Worm (Caenorhabditis elegans) whole organism, L1 larva: Measurements from ENCODE around the gene F44E2.10.
A peak's percentile ranks its signal among the peaks of the same experiment; 100 is the strongest.

Experiments
- C34B4.2 ChIP-seq: sonication (generic microtip); optimal IDR thresholded peaks from 2 replicates; lab custom pipeline; 2017; ENCODE audit warnings: mild to moderate bottlenecking, missing genetic modification characterization, missing compliant biosample characterization
- Y116A8C.19 ChIP-seq: sonication (generic microtip); optimal IDR thresholded peaks from 2 replicates; lab custom pipeline; 2016; ENCODE audit warnings: missing compliant biosample characterization, missing genetic modification characterization, borderline replicate concordance
- alr-1 ChIP-seq: fragments of 200-800 bp; sonication (Bioruptor generic); optimal IDR thresholded peaks from 2 replicates; lab custom pipeline; 2018; ENCODE audit warnings: borderline replicate concordance, mild to moderate bottlenecking, missing genetic modification characterization, missing compliant biosample characterization
- blmp-1 ChIP-seq: fragments of 150-350 bp; optimal IDR thresholded peaks from 2 replicates; lab custom pipeline; 2014; ENCODE audit warnings: missing biosample characterization, missing genetic modification characterization
- ceh-8 ChIP-seq: fragments of 200-800 bp; sonication (Bioruptor generic); optimal IDR thresholded peaks from 2 replicates; lab custom pipeline; 2018; ENCODE audit warnings: mild to moderate bottlenecking, missing genetic modification characterization, moderate library complexity, missing compliant biosample characterization
- ceh-82 ChIP-seq, 3 experiments: fragments of 150-350 bp in 1 of 3; sonication (generic microtip) in 2 of 3; optimal IDR thresholded peaks; 2 replicates each; lab custom pipeline; 2014 to 2017; ENCODE audit warnings: missing biosample characterization in 3 of 3, missing genetic modification characterization in 3 of 3
- ceh-88 ChIP-seq: fragments of 200-800 bp; sonication (Bioruptor generic); IDR thresholded peaks from 2 replicates; pipeline ENCODE4 v1.3.6; 2022; ENCODE audit warnings: missing genetic modification characterization, missing compliant biosample characterization
- ceh-90 ChIP-seq: sonication (generic microtip); optimal IDR thresholded peaks from 2 replicates; lab custom pipeline; 2016; ENCODE audit warnings: missing genetic modification characterization, missing compliant biosample characterization
- ces-1 ChIP-seq: fragments of 150-350 bp; optimal IDR thresholded peaks from 2 replicates; lab custom pipeline; 2014; ENCODE audit warnings: missing biosample characterization, missing genetic modification reagents, missing genetic modification characterization
- dpl-1 ChIP-seq, 3 experiments: fragments of 150-350 bp in 2 of 3; sonication (generic microtip) in 1 of 3; optimal IDR thresholded peaks; 2 replicates each; lab custom pipeline; 2014 to 2017; ENCODE audit warnings: missing biosample characterization in 3 of 3, missing genetic modification characterization in 3 of 3, missing genetic modification reagents in 3 of 3
- efl-1 ChIP-seq, 4 experiments: fragments of 150-350 bp; optimal IDR thresholded peaks in 3 of 4; peaks in 1 of 4; 1 replicate in 1 of 4; 2 replicates in 3 of 4; lab custom pipeline; 2014; ENCODE audit warnings: missing biosample characterization in 2 of 4, missing genetic modification characterization in 2 of 4, missing genetic modification reagents in 2 of 4
- efl-3 ChIP-seq: fragments of 200-800 bp; sonication (Bioruptor generic); optimal IDR thresholded peaks from 2 replicates; lab custom pipeline; 2018; ENCODE audit warnings: mild to moderate bottlenecking, missing genetic modification characterization, missing compliant biosample characterization
- egl-13 ChIP-seq: sonication (generic microtip); optimal IDR thresholded peaks from 2 replicates; lab custom pipeline; 2016; ENCODE audit warnings: missing genotype, missing genetic modification reagents, missing genetic modification characterization, missing compliant biosample characterization
- fkh-10 ChIP-seq: sonication (generic microtip); optimal IDR thresholded peaks from 2 replicates; lab custom pipeline; 2017; ENCODE audit warnings: missing biosample characterization, missing genetic modification reagents, missing genetic modification characterization
- grh-1 ChIP-seq: fragments of 200-800 bp; sonication (Bioruptor generic); IDR thresholded peaks from 2 replicates; pipeline ENCODE4 v1.3.6; 2022; ENCODE audit warnings: missing genetic modification reagents, missing genetic modification characterization, missing compliant biosample characterization
- hlh-4 ChIP-seq: sonication (generic microtip); optimal IDR thresholded peaks from 2 replicates; lab custom pipeline; 2016; ENCODE audit warnings: mild to moderate bottlenecking, missing genetic modification characterization, missing compliant biosample characterization
- isw-1 ChIP-seq: fragments of 200-800 bp; sonication (Bioruptor generic); IDR thresholded peaks from 2 replicates; pipeline ENCODE4 v1.3.6; 2022; ENCODE audit warnings: missing genetic modification characterization, missing compliant biosample characterization
- jun-1 ChIP-seq: fragments of 150-350 bp; optimal IDR thresholded peaks from 2 replicates; lab custom pipeline; 2014; ENCODE audit warnings: missing biosample characterization, missing genetic modification reagents, missing genetic modification characterization
- lin-13 ChIP-seq: fragments of 150-350 bp; optimal IDR thresholded peaks from 2 replicates; lab custom pipeline; 2014; ENCODE audit warnings: missing biosample characterization, missing genetic modification reagents, missing genetic modification characterization
- lin-14 ChIP-seq: fragments of 200-800 bp; sonication (Bioruptor generic); optimal IDR thresholded peaks from 2 replicates; lab custom pipeline; 2018; ENCODE audit warnings: mild to moderate bottlenecking, missing genetic modification characterization, moderate library complexity, missing compliant biosample characterization
- lsy-2 ChIP-seq, 2 experiments: fragments of 150-350 bp; optimal IDR thresholded peaks; 2 replicates each; lab custom pipeline; 2014; ENCODE audit warnings: missing biosample characterization in 2 of 2, missing genetic modification characterization in 2 of 2
- mdl-1 ChIP-seq, 2 experiments: fragments of 150-350 bp; optimal IDR thresholded peaks; 2 replicates each; lab custom pipeline; 2014 to 2017; ENCODE audit warnings: missing biosample characterization in 2 of 2, missing genetic modification characterization in 2 of 2, inconsistent platforms in 1 of 2
- mep-1 ChIP-seq: fragments of 150-350 bp; optimal IDR thresholded peaks from 2 replicates; lab custom pipeline; 2014; ENCODE audit warnings: missing biosample characterization, missing genetic modification characterization
- nhr-11 ChIP-seq: fragments of 150-350 bp; optimal IDR thresholded peaks from 2 replicates; lab custom pipeline; 2014; ENCODE audit warnings: missing biosample characterization, missing genetic modification characterization
- nhr-12 ChIP-seq: sonication (generic microtip); optimal IDR thresholded peaks from 2 replicates; lab custom pipeline; 2017; ENCODE audit warnings: missing biosample characterization, missing genetic modification characterization
- nhr-19 ChIP-seq: fragments of 200-800 bp; sonication (Bioruptor generic); conservative IDR thresholded peaks from 2 replicates; pipeline ENCODE4 v1.3.6; 2022; ENCODE audit warnings: missing genetic modification characterization, missing compliant biosample characterization
- nhr-20 ChIP-seq: sonication (generic microtip); optimal IDR thresholded peaks from 2 replicates; lab custom pipeline; 2016; ENCODE audit warnings: mild to moderate bottlenecking, missing genetic modification characterization, missing compliant biosample characterization
- nhr-237 ChIP-seq: fragments of 150-350 bp; optimal IDR thresholded peaks from 2 replicates; lab custom pipeline; 2014; ENCODE audit warnings: missing biosample characterization, missing genetic modification characterization
- nhr-28 ChIP-seq: fragments of 150-350 bp; optimal IDR thresholded peaks from 2 replicates; lab custom pipeline; 2014; ENCODE audit warnings: missing biosample characterization, missing genetic modification characterization
- nhr-76 ChIP-seq: sonication (generic microtip); optimal IDR thresholded peaks from 2 replicates; lab custom pipeline; 2017; ENCODE audit warnings: missing biosample characterization, missing genetic modification characterization
- nhr-77 ChIP-seq: fragments of 150-350 bp; optimal IDR thresholded peaks from 2 replicates; lab custom pipeline; 2014; ENCODE audit warnings: missing biosample characterization, missing genetic modification characterization
- nhr-85 ChIP-seq: sonication (generic microtip); peaks from one replicate; lab custom pipeline; 2016; ENCODE audit warnings: missing genetic modification characterization, inconsistent platforms, missing compliant biosample characterization
- nhr-90 ChIP-seq: sonication (generic microtip); optimal IDR thresholded peaks from 2 replicates; lab custom pipeline; 2016; ENCODE audit warnings: mild to moderate bottlenecking, missing genetic modification characterization, missing compliant biosample characterization; ENCODE audit not compliant: poor library complexity
- pqm-1 ChIP-seq: sonication (generic microtip); optimal IDR thresholded peaks from 3 replicates; lab custom pipeline; 2017; ENCODE audit warnings: missing biosample characterization, missing genetic modification characterization
- rnt-1 ChIP-seq: sonication (generic microtip); optimal IDR thresholded peaks from 2 replicates; lab custom pipeline; 2016; ENCODE audit warnings: mild to moderate bottlenecking, missing genetic modification characterization, moderate library complexity, missing compliant biosample characterization
- snu-23 ChIP-seq: sonication (generic microtip); optimal IDR thresholded peaks from 2 replicates; lab custom pipeline; 2016; ENCODE audit warnings: missing genetic modification characterization, missing compliant biosample characterization
- sox-4 ChIP-seq: sonication (generic microtip); optimal IDR thresholded peaks from 2 replicates; lab custom pipeline; 2016; ENCODE audit warnings: missing genetic modification characterization, missing compliant biosample characterization
- sup-37 ChIP-seq: fragments of 200-800 bp; sonication (Bioruptor generic); optimal IDR thresholded peaks from 2 replicates; lab custom pipeline; 2018; ENCODE audit warnings: mild to moderate bottlenecking, missing genetic modification characterization, missing compliant biosample characterization
- tlp-1 ChIP-seq: fragments of 150-350 bp; optimal IDR thresholded peaks from 2 replicates; lab custom pipeline; 2014; ENCODE audit warnings: missing biosample characterization, missing genetic modification characterization
- unc-130 ChIP-seq: fragments of 150-350 bp; optimal IDR thresholded peaks from 2 replicates; lab custom pipeline; 2017; ENCODE audit warnings: missing biosample characterization, missing genetic modification characterization, inconsistent platforms
- unc-30 ChIP-seq: sonication (generic microtip); optimal IDR thresholded peaks from 2 replicates; lab custom pipeline; 2017; ENCODE audit warnings: missing biosample characterization, missing genetic modification characterization
- xbp-1 ChIP-seq: sonication (generic microtip); optimal IDR thresholded peaks from 2 replicates; lab custom pipeline; 2016; ENCODE audit warnings: missing genetic modification characterization, missing compliant biosample characterization
- ztf-11 ChIP-seq, 2 experiments: sonication (generic microtip); optimal IDR thresholded peaks; 2 replicates each; lab custom pipeline; 2016 to 2017; ENCODE audit warnings: missing genetic modification characterization in 2 of 2, missing biosample characterization in 1 of 2, missing compliant biosample characterization in 1 of 2

F44E2.10 gene

DNA sequence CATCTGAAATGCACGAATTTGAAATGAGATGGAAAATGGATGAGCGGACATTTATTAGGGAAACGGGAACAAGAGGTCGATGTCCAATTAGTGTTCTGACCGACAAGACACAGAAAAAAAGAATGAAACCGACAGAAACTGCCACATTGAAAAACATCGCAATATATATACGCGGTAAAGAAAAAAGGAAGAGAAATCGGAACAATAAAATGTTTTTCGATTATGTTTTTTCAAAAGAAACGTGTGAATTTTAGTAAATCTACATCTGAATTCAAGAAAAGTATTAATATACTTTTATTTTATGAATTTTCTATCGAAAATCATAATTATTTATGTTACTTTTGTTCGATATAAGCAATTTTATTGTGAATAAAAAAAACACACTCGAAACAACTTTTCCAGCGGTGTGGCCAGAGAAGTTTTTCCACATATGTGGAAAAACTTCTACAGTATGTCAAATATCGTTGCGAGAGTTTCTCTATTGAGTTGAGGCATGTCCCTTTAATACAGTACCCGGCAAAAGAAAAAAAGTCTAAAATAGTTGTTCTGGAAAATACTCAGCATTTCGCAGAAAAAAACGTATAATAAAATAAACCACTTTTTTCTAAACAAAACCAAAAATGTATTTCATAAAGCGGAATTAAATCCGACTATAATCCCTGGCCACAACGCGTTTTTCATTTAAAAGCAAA, at the start of gene F44E2.10:
Gene F44E2.10, minus strand, starts transcription at position 51 of the 692 bp plus-strand sequence.
- TF ChIP-seq grh-1 (GFP tag; lab: Robert Waterston, UW) (no peak), hlh-4 (tag; lab: Kevin White, UChicago) (no peak), sup-37 (no peak), efl-3 (GFP tag; lab: Kevin White, UChicago) (no peak), dpl-1 (GFP tag; optimal IDR thresholded peaks at IDR 0.05; lab: Kevin White, UChicago) (no peak), nhr-77 (no peak), jun-1 (tag; lab: Kevin White, UChicago) (no peak), efl-1 (optimal IDR thresholded peaks at IDR 0.05; lab: Kevin White, UChicago) (no peak), efl-1 (GFP tag; optimal IDR thresholded peaks at IDR 0.05 in 1 of 2; lab: Kevin White, UChicago) (no peak), nhr-20 (tag; lab: Kevin White, UChicago) (no peak), ceh-88 (GFP tag; lab: Robert Waterston, UW) (no peak), nhr-85 (tag; lab: Kevin White, UChicago) (no peak), lin-13 (GFP tag; lab: Kevin White, UChicago) (no peak), pqm-1 (no peak), fkh-10 (GFP tag; lab: Kevin White, UChicago) (no peak), ztf-11 (tag; optimal IDR thresholded peaks at IDR 0.05; lab: Kevin White, UChicago) (no peak), nhr-28 (tag; lab: Kevin White, UChicago) (no peak), nhr-237 (tag; lab: Kevin White, UChicago) (no peak)

DNA sequence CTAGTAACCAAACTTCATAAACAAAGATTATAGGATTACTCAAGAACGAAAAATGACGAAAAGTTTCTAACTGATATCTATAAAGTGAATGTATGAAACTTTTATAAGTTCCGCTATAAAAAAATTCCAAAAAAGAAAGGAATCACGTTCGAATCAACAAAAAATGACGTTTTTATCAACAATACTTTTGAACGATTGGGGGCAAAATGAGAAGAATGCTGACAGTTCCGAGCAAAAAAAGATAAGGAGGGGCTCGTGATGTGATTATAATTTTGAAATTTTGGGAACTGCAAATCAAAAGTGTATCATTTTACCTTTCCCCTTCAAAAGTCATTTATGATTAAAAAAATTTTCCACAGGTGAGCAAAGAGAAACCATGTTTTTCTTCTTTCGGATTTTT, 48.1 kb upstream of the F44E2.10 start:
- no peak for TF ChIP-seq ceh-82 (tag; optimal IDR thresholded peaks at IDR 0.05; lab: Kevin White, UChicago)
- no peak for TF ChIP-seq unc-130 (tag; lab: Kevin White, UChicago)
- TF ChIP-seq sox-4 (tag; lab: Kevin White, UChicago), result no peak
- no peak for TF ChIP-seq mep-1 (tag; lab: Kevin White, UChicago)
- TF ChIP-seq efl-3 (GFP tag; lab: Kevin White, UChicago), result no peak
- TF ChIP-seq efl-1 (optimal IDR thresholded peaks at IDR 0.05; lab: Kevin White, UChicago), result no peak
- no peak for TF ChIP-seq efl-1 (GFP tag; optimal IDR thresholded peaks at IDR 0.05 in 1 of 2; lab: Kevin White, UChicago)
- TF ChIP-seq snu-23 (GFP tag; lab: Kevin White, UChicago), result no peak
- TF ChIP-seq xbp-1 (tag; lab: Kevin White, UChicago), result no peak
- no peak for TF ChIP-seq lsy-2 (tag; optimal IDR thresholded peaks at IDR 0.05; lab: Kevin White, UChicago)

DNA sequence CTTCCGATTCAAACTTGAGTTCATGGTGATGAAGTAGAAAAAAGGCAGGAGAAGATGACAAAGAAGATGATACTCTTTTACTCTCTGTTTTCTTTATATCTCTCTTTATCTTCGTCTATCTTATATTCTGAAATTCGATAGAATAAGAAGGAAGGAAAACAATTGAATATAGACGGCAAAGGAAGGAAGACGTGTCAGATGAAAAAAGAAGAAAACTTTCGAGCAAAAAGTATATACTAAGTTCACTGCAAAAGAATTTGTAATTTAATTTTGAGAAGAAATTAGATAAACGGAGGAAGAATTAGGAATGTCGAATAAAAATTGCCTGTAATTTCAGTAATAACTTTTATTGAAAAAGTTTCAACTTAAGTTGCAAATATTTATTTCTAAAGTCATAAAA, 46.1 kb upstream of the F44E2.10 start, which contains the start of gene K01F9.2:
Gene K01F9.2, minus strand, starts transcription at position 127 of the 400 bp plus-strand sequence.
- no peak for TF ChIP-seq rnt-1 (tag; lab: Kevin White, UChicago)
- no peak for TF ChIP-seq efl-3 (GFP tag; lab: Kevin White, UChicago)
- TF ChIP-seq fkh-10 (GFP tag; lab: Kevin White, UChicago), result peak; percentile 93
- peak; percentile 49 for TF ChIP-seq lin-14
- no peak for TF ChIP-seq nhr-11 (tag; lab: Kevin White, UChicago)
- TF ChIP-seq unc-30 (tag; lab: Kevin White, UChicago), result no peak

DNA sequence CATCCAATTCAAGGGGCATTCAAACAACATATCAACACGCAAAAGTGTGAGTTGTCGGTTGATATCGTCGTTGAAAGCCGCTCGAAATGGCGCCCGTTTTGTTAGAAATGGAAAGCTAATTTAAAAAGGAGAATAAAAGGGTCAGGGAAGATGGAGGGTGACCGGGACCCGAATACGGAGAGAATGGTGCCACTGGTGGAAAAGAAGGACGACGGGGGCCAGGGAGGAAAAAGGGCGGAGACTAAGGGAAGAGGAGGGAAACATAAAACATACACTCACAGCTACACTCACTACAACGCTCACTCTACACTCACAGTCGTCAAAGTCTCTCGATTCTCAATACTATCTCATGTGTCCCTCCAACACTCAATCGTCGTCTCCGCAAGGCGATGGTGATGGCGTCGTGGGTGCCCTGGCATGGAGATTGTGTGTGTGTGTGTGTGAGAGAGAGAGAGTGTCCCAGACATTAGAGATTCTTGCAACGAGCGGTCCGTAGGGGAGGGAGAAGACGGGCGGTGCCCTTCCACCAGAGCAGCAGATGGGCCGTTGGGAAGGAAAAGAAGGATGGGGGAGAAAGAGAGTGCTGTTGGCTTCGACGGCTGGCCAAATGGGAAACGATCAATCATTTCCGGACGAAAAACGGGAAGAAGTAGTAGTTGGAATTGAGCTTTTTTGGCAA, 43.2 kb upstream of the F44E2.10 start:
- TF ChIP-seq blmp-1 (tag; lab: Kevin White, UChicago) (peak; percentile 42), nhr-90 (tag; lab: Kevin White, UChicago) (no peak), egl-13 (peak; percentile 61), alr-1 (no peak), nhr-85 (tag; lab: Kevin White, UChicago) (peak; percentile 80), nhr-76 (tag; lab: Kevin White, UChicago) (no peak), ceh-90 (tag; lab: Kevin White, UChicago) (no peak), C34B4.2 (tag; lab: Kevin White, UChicago) (peak; percentile 59), rnt-1 (tag; lab: Kevin White, UChicago) (peak; percentile 82), Y116A8C.19 (no peak), ceh-82 (tag; optimal IDR thresholded peaks at IDR 0.05; lab: Kevin White, UChicago) (peak; percentile 71 to 84 (median 74)), isw-1 (GFP tag; lab: Robert Waterston, UW) (peak; percentile 62), mdl-1 (tag; optimal IDR thresholded peaks at IDR 0.05; lab: Kevin White, UChicago) (peak in 1 of 2 experiments; percentile 35), hlh-4 (tag; lab: Kevin White, UChicago) (no peak), tlp-1 (tag; lab: Kevin White, UChicago) (no peak), ces-1 (GFP tag; lab: Kevin White, UChicago) (no peak), ceh-8 (GFP tag; lab: Kevin White, UChicago) (no peak), nhr-12 (tag; lab: Kevin White, UChicago) (no peak), nhr-19 (GFP tag; lab: Robert Waterston, UW) (peak; percentile 78), nhr-28 (tag; lab: Kevin White, UChicago) (no peak)
